Fruit fly (Drosophila melanogaster) whole organism, adult: ENCODE measurements around the gene wol.

Experiments used
- CG33017 ChIP-seq: fragments of 200-800 bp; sonication (Bioruptor generic); optimal IDR thresholded peaks from 2 replicates; lab custom pipeline; 2018; ENCODE audit warnings: missing biosample characterization, mild to moderate bottlenecking, missing genetic modification characterization, moderate library complexity
- CG5204 ChIP-seq: fragments of 200-800 bp; sonication (Bioruptor generic); optimal IDR thresholded peaks from 2 replicates; lab custom pipeline; 2016; ENCODE audit warnings: missing biosample characterization, missing genetic modification characterization
- CG7045 ChIP-seq: fragments of 200-800 bp; sonication (Bioruptor generic); optimal IDR thresholded peaks from 2 replicates; lab custom pipeline; 2017; ENCODE audit warnings: missing biosample characterization, mild to moderate bottlenecking, missing genetic modification characterization
- CG7101 ChIP-seq: fragments of 200-800 bp; sonication (Bioruptor generic); optimal IDR thresholded peaks from 2 replicates; lab custom pipeline; 2018; ENCODE audit warnings: missing biosample characterization, mild to moderate bottlenecking, missing genetic modification characterization, moderate library complexity
- Clk ChIP-seq: fragments of 200-800 bp; sonication (Bioruptor generic); optimal IDR thresholded peaks from 2 replicates; lab custom pipeline; 2017; ENCODE audit warnings: missing biosample characterization, missing genetic modification characterization
- Crg-1 ChIP-seq: fragments of 200-800 bp; sonication (Bioruptor generic); optimal IDR thresholded peaks from 2 replicates; lab custom pipeline; 2016; ENCODE audit warnings: missing biosample characterization, missing genetic modification characterization
- Hr96 ChIP-seq: fragments of 200-800 bp; sonication (Bioruptor generic); optimal IDR thresholded peaks from 2 replicates; lab custom pipeline; 2016; ENCODE audit warnings: missing biosample characterization, missing genetic modification characterization
- bab1 ChIP-seq: fragments of 200-800 bp; sonication (Bioruptor generic); optimal IDR thresholded peaks from 3 replicates; lab custom pipeline; 2019; ENCODE audit warnings: missing biosample characterization, mild to moderate bottlenecking, missing genetic modification characterization, moderate library complexity
- cic ChIP-seq: fragments of 200-800 bp; sonication (Bioruptor generic); optimal IDR thresholded peaks from 2 replicates; lab custom pipeline; 2017; ENCODE audit warnings: missing biosample characterization, mild to moderate bottlenecking, missing genetic modification characterization, moderate library complexity
- cnc ChIP-seq, 2 experiments: fragments of >200 bp; optimal IDR thresholded peaks; 2 replicates each; lab custom pipeline; 2017
- kay ChIP-seq: fragments of 200-800 bp; sonication (Bioruptor generic); peaks from one replicate; lab custom pipeline; 2016; ENCODE audit warnings: missing biosample characterization, missing genetic modification characterization, borderline replicate concordance
- ovo ChIP-seq: fragments of 200-800 bp; sonication (Bioruptor generic); optimal IDR thresholded peaks from 2 replicates; lab custom pipeline; 2016; ENCODE audit warnings: missing biosample characterization, missing genetic modification characterization
- pad ChIP-seq: fragments of 200-800 bp; sonication (Bioruptor generic); optimal IDR thresholded peaks from 3 replicates; lab custom pipeline; 2017; ENCODE audit warnings: missing biosample characterization, missing genetic modification characterization, mild to moderate bottlenecking, moderate library complexity, missing genetic modification reagents

dm6 chr2L:8270916-8271315 lies 31.9 kb downstream of the wol start:
- TF ChIP-seq kay (GFP tag; lab: Kevin White, UChicago) (no peak), CG7101 (tag; lab: Kevin White, UChicago) (no peak), CG7045 (GFP tag; lab: Kevin White, UChicago) (no peak), cnc (optimal IDR thresholded peaks at IDR 0.05; lab: Kevin White, UChicago) (no peak), cic (GFP tag; lab: Kevin White, UChicago) (no peak), CG33017 (tag; lab: Kevin White, UChicago) (no peak), pad (GFP tag; lab: Kevin White, UChicago) (no peak), bab1 (no peak), Crg-1 (no peak), Hr96 (GFP tag; lab: Kevin White, UChicago) (no peak), CG5204 (GFP tag; lab: Kevin White, UChicago) (no peak), ovo (no peak), Clk (no peak)
